Worm (Caenorhabditis elegans) whole organism, L1 larva: ENCODE data around the gene ugt-58.
A peak's percentile ranks its signal among the peaks of the same experiment; 100 is the strongest.

ENCODE experiments used
- C04F5.9 ChIP-seq: sonication (generic microtip); optimal IDR thresholded peaks from 2 replicates; lab custom pipeline; 2016; ENCODE audit warnings: missing genetic modification characterization, missing compliant biosample characterization
- aly-2 ChIP-seq: fragments of 150-350 bp; optimal IDR thresholded peaks from 2 replicates; lab custom pipeline; 2014; ENCODE audit warnings: missing biosample characterization, missing genetic modification characterization
- ama-1 ChIP-seq: fragments of 150-350 bp; optimal IDR thresholded peaks from 2 replicates; lab custom pipeline; 2014
- ceh-63 ChIP-seq: fragments of 200-800 bp; sonication (Bioruptor generic); optimal IDR thresholded peaks from 2 replicates; lab custom pipeline; 2018; ENCODE audit warnings: mild to moderate bottlenecking, missing genetic modification characterization, missing compliant biosample characterization
- ceh-82 ChIP-seq, 3 experiments: fragments of 150-350 bp in 1 of 3; sonication (generic microtip) in 2 of 3; optimal IDR thresholded peaks; 2 replicates each; lab custom pipeline; 2014 to 2017; ENCODE audit warnings: missing biosample characterization in 3 of 3, missing genetic modification characterization in 3 of 3
- dpl-1 ChIP-seq, 3 experiments: fragments of 150-350 bp in 2 of 3; sonication (generic microtip) in 1 of 3; optimal IDR thresholded peaks; 2 replicates each; lab custom pipeline; 2014 to 2017; ENCODE audit warnings: missing biosample characterization in 3 of 3, missing genetic modification characterization in 3 of 3, missing genetic modification reagents in 3 of 3
- dsc-1 ChIP-seq: sonication (generic microtip); optimal IDR thresholded peaks from 2 replicates; lab custom pipeline; 2016; ENCODE audit warnings: mild to moderate bottlenecking, missing genetic modification characterization, missing compliant biosample characterization
- efl-1 ChIP-seq, 4 experiments: fragments of 150-350 bp; optimal IDR thresholded peaks in 3 of 4; peaks in 1 of 4; 1 replicate in 1 of 4; 2 replicates in 3 of 4; lab custom pipeline; 2014; ENCODE audit warnings: missing biosample characterization in 2 of 4, missing genetic modification characterization in 2 of 4, missing genetic modification reagents in 2 of 4
- egl-13 ChIP-seq: sonication (generic microtip); optimal IDR thresholded peaks from 2 replicates; lab custom pipeline; 2016; ENCODE audit warnings: missing genotype, missing genetic modification reagents, missing genetic modification characterization, missing compliant biosample characterization
- elt-2 ChIP-seq: sonication (generic microtip); optimal IDR thresholded peaks from 2 replicates; lab custom pipeline; 2016; ENCODE audit warnings: missing genetic modification characterization, mild to moderate bottlenecking, inconsistent platforms, missing compliant biosample characterization, missing genetic modification reagents
- elt-3 ChIP-seq, 6 experiments: fragments of 150-350 bp in 1 of 6; sonication (generic microtip); optimal IDR thresholded peaks; 2 replicates each; lab custom pipeline; 2017 to 2018; ENCODE audit warnings: missing biosample characterization in 6 of 6, missing genetic modification characterization in 6 of 6, inconsistent platforms in 1 of 6
- fkh-10 ChIP-seq: sonication (generic microtip); optimal IDR thresholded peaks from 2 replicates; lab custom pipeline; 2017; ENCODE audit warnings: missing biosample characterization, missing genetic modification reagents, missing genetic modification characterization
- fkh-8 ChIP-seq: sonication (generic microtip); optimal IDR thresholded peaks from 2 replicates; lab custom pipeline; 2016; ENCODE audit warnings: mild to moderate bottlenecking, missing genetic modification characterization, missing compliant biosample characterization
- fos-1 ChIP-seq: fragments of 150-350 bp; optimal IDR thresholded peaks from 2 replicates; lab custom pipeline; 2014; ENCODE audit warnings: missing biosample characterization, missing genetic modification characterization
- hlh-17 ChIP-seq: fragments of 200-800 bp; sonication (Bioruptor generic); optimal IDR thresholded peaks from 2 replicates; lab custom pipeline; 2018; ENCODE audit warnings: missing genetic modification characterization, mild to moderate bottlenecking, missing compliant biosample characterization, moderate library complexity, borderline replicate concordance
- isw-1 ChIP-seq: fragments of 200-800 bp; sonication (Bioruptor generic); IDR thresholded peaks from 2 replicates; pipeline ENCODE4 v1.3.6; 2022; ENCODE audit warnings: missing genetic modification characterization, missing compliant biosample characterization
- jun-1 ChIP-seq: fragments of 150-350 bp; optimal IDR thresholded peaks from 2 replicates; lab custom pipeline; 2014; ENCODE audit warnings: missing biosample characterization, missing genetic modification reagents, missing genetic modification characterization
- lin-14 ChIP-seq: fragments of 200-800 bp; sonication (Bioruptor generic); optimal IDR thresholded peaks from 2 replicates; lab custom pipeline; 2018; ENCODE audit warnings: mild to moderate bottlenecking, missing genetic modification characterization, moderate library complexity, missing compliant biosample characterization
- lin-15B ChIP-seq: fragments of 150-350 bp; sonication (generic microtip); optimal IDR thresholded peaks from 3 replicates; lab custom pipeline; 2014; ENCODE audit warnings: missing biosample characterization, missing genetic modification characterization
- lin-35 ChIP-seq, 2 experiments: fragments of 150-350 bp; optimal IDR thresholded peaks; 2 replicates each; lab custom pipeline; 2014; ENCODE audit warnings: missing biosample characterization in 2 of 2, missing genetic modification characterization in 2 of 2, missing genetic modification reagents in 2 of 2
- lin-39 ChIP-seq: fragments of 150-350 bp; optimal IDR thresholded peaks from 2 replicates; lab custom pipeline; 2014; ENCODE audit warnings: missing biosample characterization, missing genetic modification reagents, missing genetic modification characterization
- mdl-1 ChIP-seq, 2 experiments: fragments of 150-350 bp; optimal IDR thresholded peaks; 2 replicates each; lab custom pipeline; 2014 to 2017; ENCODE audit warnings: missing biosample characterization in 2 of 2, missing genetic modification characterization in 2 of 2, inconsistent platforms in 1 of 2
- mef-2 ChIP-seq: fragments of 150-350 bp; optimal IDR thresholded peaks from 2 replicates; lab custom pipeline; 2014; ENCODE audit warnings: missing biosample characterization, missing genetic modification characterization
- nhr-11 ChIP-seq: fragments of 150-350 bp; optimal IDR thresholded peaks from 2 replicates; lab custom pipeline; 2014; ENCODE audit warnings: missing biosample characterization, missing genetic modification characterization
- nhr-19 ChIP-seq: fragments of 200-800 bp; sonication (Bioruptor generic); conservative IDR thresholded peaks from 2 replicates; pipeline ENCODE4 v1.3.6; 2022; ENCODE audit warnings: missing genetic modification characterization, missing compliant biosample characterization
- nhr-237 ChIP-seq: fragments of 150-350 bp; optimal IDR thresholded peaks from 2 replicates; lab custom pipeline; 2014; ENCODE audit warnings: missing biosample characterization, missing genetic modification characterization
- nhr-71 ChIP-seq: sonication (generic microtip); optimal IDR thresholded peaks from 2 replicates; lab custom pipeline; 2016; ENCODE audit warnings: mild to moderate bottlenecking, missing genetic modification characterization, moderate library complexity, missing compliant biosample characterization
- nhr-85 ChIP-seq: sonication (generic microtip); peaks from one replicate; lab custom pipeline; 2016; ENCODE audit warnings: missing genetic modification characterization, inconsistent platforms, missing compliant biosample characterization
- nhr-90 ChIP-seq: sonication (generic microtip); optimal IDR thresholded peaks from 2 replicates; lab custom pipeline; 2016; ENCODE audit warnings: mild to moderate bottlenecking, missing genetic modification characterization, missing compliant biosample characterization; ENCODE audit not compliant: poor library complexity
- pax-3 ChIP-seq: fragments of 200-800 bp; sonication (Bioruptor generic); optimal IDR thresholded peaks from 2 replicates; lab custom pipeline; 2018; ENCODE audit warnings: mild to moderate bottlenecking, missing genetic modification characterization, moderate library complexity, missing compliant biosample characterization
- pqm-1 ChIP-seq: sonication (generic microtip); optimal IDR thresholded peaks from 3 replicates; lab custom pipeline; 2017; ENCODE audit warnings: missing biosample characterization, missing genetic modification characterization
- rnt-1 ChIP-seq: sonication (generic microtip); optimal IDR thresholded peaks from 2 replicates; lab custom pipeline; 2016; ENCODE audit warnings: mild to moderate bottlenecking, missing genetic modification characterization, moderate library complexity, missing compliant biosample characterization
- skn-1 ChIP-seq: fragments of 150-350 bp; optimal IDR thresholded peaks from 2 replicates; lab custom pipeline; 2014; ENCODE audit warnings: missing biosample characterization, missing genetic modification characterization
- snu-23 ChIP-seq: sonication (generic microtip); optimal IDR thresholded peaks from 2 replicates; lab custom pipeline; 2016; ENCODE audit warnings: missing genetic modification characterization, missing compliant biosample characterization
- sptf-1 ChIP-seq: fragments of 150-350 bp; optimal IDR thresholded peaks from 2 replicates; lab custom pipeline; 2014; ENCODE audit warnings: missing biosample characterization, missing genetic modification characterization
- swsn-7 ChIP-seq: sonication (generic microtip); optimal IDR thresholded peaks from 2 replicates; lab custom pipeline; 2016; ENCODE audit warnings: missing genetic modification characterization, missing compliant biosample characterization
- tbx-2 ChIP-seq: sonication (generic microtip); optimal IDR thresholded peaks from 2 replicates; lab custom pipeline; 2016; ENCODE audit warnings: missing genetic modification characterization, missing compliant biosample characterization
- tlp-1 ChIP-seq: fragments of 150-350 bp; optimal IDR thresholded peaks from 2 replicates; lab custom pipeline; 2014; ENCODE audit warnings: missing biosample characterization, missing genetic modification characterization
- unc-30 ChIP-seq: sonication (generic microtip); optimal IDR thresholded peaks from 2 replicates; lab custom pipeline; 2017; ENCODE audit warnings: missing biosample characterization, missing genetic modification characterization
- unc-86 ChIP-seq: sonication (generic microtip); optimal IDR thresholded peaks from 2 replicates; lab custom pipeline; 2016; ENCODE audit warnings: missing genetic modification characterization, missing compliant biosample characterization
- ztf-4 ChIP-seq: fragments of 150-350 bp; optimal IDR thresholded peaks from 2 replicates; lab custom pipeline; 2014; ENCODE audit warnings: missing biosample characterization, missing genetic modification characterization

ugt-58 gene

ce11 chrII:9601069-9601468, 14.5 kb upstream of the ugt-58 start (continued):
- TF ChIP-seq mef-2 (tag; lab: Kevin White, UChicago): peak; percentile 27
- no peak for TF ChIP-seq fkh-8 (tag; lab: Kevin White, UChicago)
- peak in 3 of 6 experiments; percentile 38 to 96 (median 89) for TF ChIP-seq elt-3 (tag; optimal IDR thresholded peaks at IDR 0.05; lab: Kevin White, UChicago)
- no peak for TF ChIP-seq sptf-1
- TF ChIP-seq lin-39 (tag; lab: Kevin White, UChicago): peak; percentile 70
- TF ChIP-seq aly-2 (tag; lab: Kevin White, UChicago): no peak
- no peak for TF ChIP-seq fkh-10 (GFP tag; lab: Kevin White, UChicago)
- TF ChIP-seq jun-1 (tag; lab: Kevin White, UChicago): peak; percentile 27
- peak; percentile 98 for TF ChIP-seq nhr-85 (tag; lab: Kevin White, UChicago)
- no peak for TF ChIP-seq tlp-1 (tag; lab: Kevin White, UChicago)
- TF ChIP-seq pax-3 (tag; lab: Kevin White, UChicago): no peak
- TF ChIP-seq fos-1: peak; percentile 22
- no peak for TF ChIP-seq hlh-17 (GFP tag; lab: Kevin White, UChicago)
- TF ChIP-seq nhr-90: peak; percentile 87
- peak; percentile 73 for TF ChIP-seq tbx-2
- TF ChIP-seq swsn-7 (tag; lab: Kevin White, UChicago): peak; percentile 63
- peak; percentile 94 for TF ChIP-seq nhr-19 (GFP tag; lab: Robert Waterston, UW)
- peak; percentile 83 for TF ChIP-seq ztf-4 (tag; lab: Kevin White, UChicago)
- TF ChIP-seq dsc-1 (tag; lab: Kevin White, UChicago): no peak
- TF ChIP-seq nhr-237: no peak
- TF ChIP-seq ama-1: peak; percentile 2
- TF ChIP-seq unc-30: no peak
- TF ChIP-seq ceh-63 (GFP tag; lab: Kevin White, UChicago): no peak
- peak; percentile 24 to 54 (median 39) for TF ChIP-seq dpl-1 (GFP tag; optimal IDR thresholded peaks at IDR 0.05; lab: Kevin White, UChicago)
- no peak for TF ChIP-seq unc-86 (tag; lab: Kevin White, UChicago)
- no peak for TF ChIP-seq lin-15B (tag; lab: Kevin White, UChicago)
- TF ChIP-seq rnt-1 (tag; lab: Kevin White, UChicago): peak; percentile 67
- TF ChIP-seq lin-35 (GFP tag; optimal IDR thresholded peaks at IDR 0.05; lab: Kevin White, UChicago): peak; percentile 33 to 73
- peak in 1 of 2 experiments; percentile 96 for TF ChIP-seq mdl-1 (tag; optimal IDR thresholded peaks at IDR 0.05; lab: Kevin White, UChicago)
- TF ChIP-seq ceh-82 (tag; optimal IDR thresholded peaks at IDR 0.05; lab: Kevin White, UChicago): no peak
- TF ChIP-seq pqm-1 (tag; lab: Kevin White, UChicago): no peak

- TF ChIP-seq egl-13 (tag; lab: Kevin White, UChicago): no peak
- TF ChIP-seq lin-39 (tag; lab: Kevin White, UChicago): peak; percentile 36
- TF ChIP-seq efl-1 (optimal IDR thresholded peaks at IDR 0.05; lab: Kevin White, UChicago): no peak
- TF ChIP-seq efl-1 (GFP tag; optimal IDR thresholded peaks at IDR 0.05 in 1 of 2; lab: Kevin White, UChicago): peak in 1 of 2 experiments; percentile 37
- TF ChIP-seq nhr-19 (GFP tag; lab: Robert Waterston, UW): peak; percentile 35
- peak; percentile 43 for TF ChIP-seq elt-2 (tag; lab: Kevin White, UChicago)
- TF ChIP-seq snu-23: peak; percentile 9
- TF ChIP-seq lin-35 (GFP tag; optimal IDR thresholded peaks at IDR 0.05; lab: Kevin White, UChicago): peak in 1 of 2 experiments; percentile 11
- TF ChIP-seq skn-1 (tag; lab: Kevin White, UChicago): no peak
- no peak for TF ChIP-seq C04F5.9 (tag; lab: Kevin White, UChicago)
- peak; percentile 46 for TF ChIP-seq nhr-11 (tag; lab: Kevin White, UChicago)
- TF ChIP-seq rnt-1 (tag; lab: Kevin White, UChicago): peak; percentile 59
- TF ChIP-seq ztf-4 (tag; lab: Kevin White, UChicago): peak; percentile 36
- no peak for TF ChIP-seq isw-1 (GFP tag; lab: Robert Waterston, UW)
- TF ChIP-seq nhr-71 (tag; lab: Kevin White, UChicago): peak; percentile 46
- TF ChIP-seq lin-14: peak; percentile 25
Observed at ce11 chrII:9600022-9600722, 13.6 kb upstream of the ugt-58 start.
